Worm (Caenorhabditis elegans) whole organism, L3 larva: ENCODE measurements around the gene rpn-3.

Source experiments
- ZK546.5 ChIP-seq: sonication (generic microtip); optimal IDR thresholded peaks from 2 replicates; lab custom pipeline; 2017; ENCODE audit warnings: missing biosample characterization, missing genetic modification characterization
- ama-1 ChIP-seq: fragments of 150-350 bp; optimal IDR thresholded peaks from 2 replicates; lab custom pipeline; 2018
- ceh-82 ChIP-seq: fragments of 150-350 bp; optimal IDR thresholded peaks from 2 replicates; lab custom pipeline; 2014; ENCODE audit warnings: missing biosample characterization, missing genetic modification characterization
- ceh-9 ChIP-seq: sonication (generic microtip); optimal IDR thresholded peaks from 2 replicates; lab custom pipeline; 2018; ENCODE audit warnings: missing biosample characterization, missing genetic modification characterization
- elt-1 ChIP-seq: fragments of 150-350 bp; optimal IDR thresholded peaks from 2 replicates; lab custom pipeline; 2014; ENCODE audit warnings: missing biosample characterization, missing genetic modification characterization
- elt-2 ChIP-seq: sonication (generic microtip); optimal IDR thresholded peaks from 2 replicates; lab custom pipeline; 2016; ENCODE audit warnings: missing genetic modification reagents, mild to moderate bottlenecking, missing genetic modification characterization, missing compliant biosample characterization
- nfya-1 ChIP-seq: sonication (generic microtip); optimal IDR thresholded peaks from 2 replicates; lab custom pipeline; 2017; ENCODE audit warnings: missing genetic modification characterization, mild to moderate bottlenecking, missing compliant biosample characterization, antibody characterized with exemption, moderate library complexity; ENCODE audit not compliant: insufficient read depth
- nhr-11 ChIP-seq: fragments of 150-350 bp; optimal IDR thresholded peaks from 2 replicates; lab custom pipeline; 2014; ENCODE audit warnings: missing biosample characterization, missing genetic modification characterization
- nhr-28 ChIP-seq: fragments of 150-350 bp; optimal IDR thresholded peaks from 2 replicates; lab custom pipeline; 2014; ENCODE audit warnings: missing biosample characterization, missing genetic modification characterization
- nhr-77 ChIP-seq: fragments of 150-350 bp; optimal IDR thresholded peaks from 2 replicates; lab custom pipeline; 2014; ENCODE audit warnings: missing biosample characterization, missing genetic modification characterization
- sea-2 ChIP-seq: fragments of 150-350 bp; sonication (generic microtip); optimal IDR thresholded peaks from 4 replicates; lab custom pipeline; 2014; ENCODE audit warnings: missing biosample characterization, missing genetic modification reagents, missing genetic modification characterization
- unc-62 ChIP-seq: fragments of 150-350 bp; sonication (generic microtip); optimal IDR thresholded peaks from 4 replicates; lab custom pipeline; 2014; ENCODE audit warnings: missing biosample characterization, missing genetic modification reagents, missing genetic modification characterization
- ztf-11 ChIP-seq: fragments of 150-350 bp; optimal IDR thresholded peaks from 2 replicates; lab custom pipeline; 2014; ENCODE audit warnings: missing biosample characterization, missing genetic modification characterization
- ztf-4 ChIP-seq: fragments of 150-350 bp; optimal IDR thresholded peaks from 2 replicates; lab custom pipeline; 2014; ENCODE audit warnings: missing biosample characterization, missing genetic modification characterization

ce11 chrIII:8450494-8450893 lies 3.3 kb downstream of the rpn-3 start:
- no peak for TF ChIP-seq nfya-1 (tag; lab: Kevin White, UChicago)
- TF ChIP-seq nhr-11 (tag; lab: Kevin White, UChicago), result no peak
- TF ChIP-seq sea-2 (GFP tag; lab: Kevin White, UChicago), result no peak
- no peak for TF ChIP-seq ceh-82 (tag; lab: Kevin White, UChicago)
- TF ChIP-seq unc-62, result no peak
- no peak for TF ChIP-seq elt-2 (tag; lab: Kevin White, UChicago)
- TF ChIP-seq ceh-9 (tag; lab: Kevin White, UChicago), result no peak
- TF ChIP-seq ztf-11 (tag; lab: Kevin White, UChicago), result no peak
- TF ChIP-seq ama-1 (lab: Kevin White, UChicago), result no peak
- TF ChIP-seq ZK546.5 (tag; lab: Kevin White, UChicago), result no peak
- TF ChIP-seq elt-1 (tag; lab: Kevin White, UChicago), result no peak
- no peak for TF ChIP-seq nhr-28
- no peak for TF ChIP-seq nhr-77 (tag; lab: Kevin White, UChicago)
- TF ChIP-seq ztf-4 (tag; lab: Kevin White, UChicago), result no peak
